Worm (Caenorhabditis elegans): ENCODE measurements around the gene K02E2.1.

DNA sequence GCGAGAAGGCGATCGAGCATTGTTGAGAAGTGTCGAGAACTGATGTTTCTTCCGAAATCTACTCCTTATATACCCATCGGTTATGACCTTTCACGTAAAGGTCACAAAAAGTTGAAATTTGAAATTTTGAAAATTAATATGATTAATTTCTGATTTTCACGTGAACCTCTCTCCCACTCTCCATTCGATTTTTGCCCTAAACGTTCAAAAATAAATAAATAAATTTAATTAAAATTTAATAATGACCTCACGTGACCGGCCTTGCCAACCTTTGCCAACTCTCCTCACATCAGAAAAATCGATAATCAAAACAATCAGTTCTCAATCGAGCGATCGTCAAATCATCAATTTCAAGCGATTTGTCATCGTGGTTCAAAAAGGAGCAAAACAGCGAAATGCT lies 33.9 kb upstream of the K02E2.1 start, which contains the start of gene Y113G7C.1:
- TF ChIP-seq him-1 (tag; optimal IDR thresholded peaks at IDR 0.05) (no peak), dao-5 (tag; optimal IDR thresholded peaks at IDR 0.05) (no peak)
